Fruit fly (Drosophila melanogaster) whole organism, embryonic: Measurements from ENCODE around the gene AhcyL1.
A peak's percentile ranks its signal among the peaks of the same experiment; 100 is the strongest.

Source experiments
- Abd-B ChIP-seq: fragments of 200-800 bp; sonication (Bioruptor generic); optimal IDR thresholded peaks from 2 replicates; lab custom pipeline; 2018; ENCODE audit warnings: missing biosample characterization, mild to moderate bottlenecking, missing genetic modification characterization, moderate library complexity
- Awh ChIP-seq: fragments of 200-800 bp; sonication (Bioruptor generic); IDR thresholded peaks from 2 replicates; pipeline ENCODE4, ENCODE4 v1.3.6; 2022; ENCODE audit warnings: missing biosample characterization, missing genetic modification characterization
- CG10366 ChIP-seq: fragments of 200-800 bp; sonication (Bioruptor generic); IDR thresholded peaks from 2 replicates; pipeline ENCODE4 v1.3.6; 2022; ENCODE audit warnings: missing biosample characterization, missing genetic modification characterization
- CG10979 ChIP-seq: fragments of 200-800 bp; sonication (Bioruptor generic); optimal IDR thresholded peaks from 2 replicates; lab custom pipeline; 2018; ENCODE audit warnings: missing biosample characterization, mild to moderate bottlenecking, missing genetic modification characterization, moderate library complexity
- CG11247 ChIP-seq: fragments of 200-800 bp; sonication (Bioruptor generic); IDR thresholded peaks from 2 replicates; pipeline ENCODE4 v1.3.6; 2022; ENCODE audit warnings: missing biosample characterization, missing genetic modification characterization
- CG11560 ChIP-seq: fragments of 200-800 bp; sonication (Bioruptor generic); IDR thresholded peaks from 3 replicates; pipeline ENCODE4 v1.3.6; 2022; ENCODE audit warnings: missing biosample characterization, missing genetic modification characterization
- CG13123 ChIP-seq: fragments of 200-800 bp; sonication (Bioruptor generic); optimal IDR thresholded peaks from 2 replicates; lab custom pipeline; 2016; ENCODE audit warnings: missing biosample characterization, missing genetic modification characterization
- CG15269 ChIP-seq: fragments of 200-800 bp; sonication (Bioruptor generic); optimal IDR thresholded peaks from 2 replicates; lab custom pipeline; 2018; ENCODE audit warnings: missing biosample characterization, mild to moderate bottlenecking, missing genetic modification characterization, moderate library complexity
- CG1529 ChIP-seq: fragments of 200-800 bp; sonication (Bioruptor generic); optimal IDR thresholded peaks from 3 replicates; lab custom pipeline; 2018; ENCODE audit warnings: missing biosample characterization, missing genetic modification characterization
- CG1647 ChIP-seq: fragments of 200-800 bp; sonication (Bioruptor generic); optimal IDR thresholded peaks from 3 replicates; lab custom pipeline; 2016; ENCODE audit warnings: missing biosample characterization, missing genetic modification characterization
- CG16779 ChIP-seq: fragments of 200-800 bp; sonication (Bioruptor generic); IDR thresholded peaks from 2 replicates; pipeline ENCODE4 v1.3.6; 2022; ENCODE audit warnings: missing biosample characterization, missing genetic modification characterization
- CG17328 ChIP-seq: fragments of 200-800 bp; sonication (Bioruptor generic); IDR thresholded peaks from 2 replicates; pipeline ENCODE4 v1.3.6; 2022; ENCODE audit warnings: missing biosample characterization, missing genetic modification characterization
- CG1792 ChIP-seq: fragments of 200-800 bp; sonication (Bioruptor generic); optimal IDR thresholded peaks from 2 replicates; lab custom pipeline; 2016; ENCODE audit warnings: missing biosample characterization, missing genetic modification characterization
- CG18764 ChIP-seq: fragments of 200-800 bp; sonication (Bioruptor generic); optimal IDR thresholded peaks from 3 replicates; lab custom pipeline; 2016; ENCODE audit warnings: missing biosample characterization, missing genetic modification characterization
- CG2202 ChIP-seq: fragments of 200-800 bp; sonication (Bioruptor generic); optimal IDR thresholded peaks from 2 replicates; lab custom pipeline; 2018; ENCODE audit warnings: missing biosample characterization, mild to moderate bottlenecking, missing genetic modification characterization
- CG4282 ChIP-seq: fragments of 200-800 bp; sonication (Bioruptor generic); optimal IDR thresholded peaks from 2 replicates; lab custom pipeline; 2016; ENCODE audit warnings: missing biosample characterization, missing genetic modification characterization
- CG4404 ChIP-seq: fragments of 200-800 bp; sonication (Bioruptor generic); IDR thresholded peaks from 2 replicates; pipeline ENCODE4 v1.3.6; 2022; ENCODE audit warnings: missing biosample characterization, missing genetic modification characterization
- CG6175 ChIP-seq: fragments of 200-800 bp; sonication (Bioruptor generic); IDR thresholded peaks from 3 replicates; pipeline ENCODE4 v1.3.6; 2022; ENCODE audit warnings: missing biosample characterization, missing genetic modification characterization
- CG6683 ChIP-seq: fragments of 200-800 bp; sonication (Bioruptor generic); optimal IDR thresholded peaks from 2 replicates; lab custom pipeline; 2017; ENCODE audit warnings: missing biosample characterization, mild to moderate bottlenecking, missing genetic modification characterization, missing genetic modification reagents
- CG7839 ChIP-seq: fragments of 200-800 bp; sonication (Bioruptor generic); optimal IDR thresholded peaks from 3 replicates; lab custom pipeline; 2018; ENCODE audit warnings: missing biosample characterization, mild to moderate bottlenecking, missing genetic modification characterization, moderate library complexity
- Deaf1 ChIP-seq: fragments of 200-800 bp; optimal IDR thresholded peaks from 3 replicates; lab custom pipeline; 2019; ENCODE audit warnings: missing biosample characterization, mild to moderate bottlenecking, missing genetic modification characterization, moderate library complexity
- Dek ChIP-seq: fragments of 200-800 bp; sonication (Bioruptor generic); optimal IDR thresholded peaks from 3 replicates; lab custom pipeline; 2019; ENCODE audit warnings: missing biosample characterization, mild to moderate bottlenecking, missing genetic modification characterization, moderate library complexity
- Dfd ChIP-seq, 2 experiments: fragments of >200 bp; optimal IDR thresholded peaks; 2 replicates each; lab custom pipeline; 2017; ENCODE audit warnings: missing biosample characterization in 2 of 2, missing genetic modification characterization in 2 of 2
- Doc3 ChIP-seq: fragments of 200-800 bp; sonication (Bioruptor generic); IDR thresholded peaks from 3 replicates; pipeline ENCODE4 v1.3.6; 2022; ENCODE audit warnings: missing biosample characterization, missing genetic modification characterization; ENCODE audit not compliant: partially characterized antibody
- Hand ChIP-seq: fragments of 200-800 bp; sonication (Bioruptor generic); optimal IDR thresholded peaks from 2 replicates; lab custom pipeline; 2017; ENCODE audit warnings: mild to moderate bottlenecking, missing biosample characterization, missing genetic modification reagents, missing genetic modification characterization
- MTF-1 ChIP-seq: fragments of 200-800 bp; sonication (Bioruptor generic); optimal IDR thresholded peaks from 2 replicates; lab custom pipeline; 2018; ENCODE audit warnings: missing biosample characterization, mild to moderate bottlenecking, missing genetic modification characterization, borderline replicate concordance
- Med ChIP-seq: fragments of 200-800 bp; sonication (Bioruptor generic); peaks from one replicate; lab custom pipeline; 2016; ENCODE audit warnings: missing biosample characterization, missing genetic modification characterization, mild to moderate bottlenecking, inconsistent platforms, moderate library complexity
- Meics ChIP-seq: fragments of 200-800 bp; sonication (Bioruptor generic); optimal IDR thresholded peaks from 2 replicates; lab custom pipeline; 2017; ENCODE audit warnings: missing biosample characterization, mild to moderate bottlenecking, missing genetic modification characterization
- Myb ChIP-seq: fragments of 200-800 bp; sonication (Bioruptor generic); optimal IDR thresholded peaks from 2 replicates; lab custom pipeline; 2016; ENCODE audit warnings: missing biosample characterization, missing genetic modification characterization
- NC2α ChIP-seq: fragments of 200-800 bp; sonication (Bioruptor generic); optimal IDR thresholded peaks from 2 replicates; lab custom pipeline; 2016; ENCODE audit warnings: missing biosample characterization, missing genetic modification characterization
- Tbp ChIP-seq: fragments of >200 bp; optimal IDR thresholded peaks from 2 replicates; lab custom pipeline; 2018; ENCODE audit warnings: missing biosample characterization, missing genetic modification characterization
- ato ChIP-seq: fragments of 200-800 bp; sonication (Bioruptor generic); IDR thresholded peaks from 2 replicates; pipeline ENCODE4 v1.3.6; 2022; ENCODE audit warnings: missing biosample characterization, missing genetic modification characterization; ENCODE audit not compliant: partially characterized antibody
- cas ChIP-seq: fragments of 200-800 bp; sonication (Bioruptor generic); IDR thresholded peaks from 2 replicates; pipeline ENCODE4 v1.3.6; 2022; ENCODE audit warnings: missing biosample characterization, missing genetic modification characterization
- chn ChIP-seq: fragments of 200-800 bp; sonication (Bioruptor generic); optimal IDR thresholded peaks from 2 replicates; lab custom pipeline; 2016; ENCODE audit warnings: missing biosample characterization, missing genetic modification characterization
- corto ChIP-seq: fragments of 200-800 bp; sonication (Bioruptor generic); optimal IDR thresholded peaks from 2 replicates; lab custom pipeline; 2016; ENCODE audit warnings: missing biosample characterization, mild to moderate bottlenecking, missing genetic modification characterization, moderate library complexity
- danr ChIP-seq: fragments of 200-800 bp; sonication (Bioruptor generic); IDR thresholded peaks from 2 replicates; pipeline ENCODE4 v1.3.6; 2022; ENCODE audit warnings: missing biosample characterization, missing genetic modification characterization
- ems ChIP-seq: fragments of 200-800 bp; sonication (Bioruptor generic); optimal IDR thresholded peaks from 3 replicates; lab custom pipeline; 2016; ENCODE audit warnings: missing biosample characterization, missing genetic modification characterization
- eve ChIP-seq, 2 experiments: fragments of >200 bp; optimal IDR thresholded peaks; 2 replicates each; lab custom pipeline; 2017; ENCODE audit warnings: missing biosample characterization in 2 of 2, missing genetic modification characterization in 2 of 2
- fd3F ChIP-seq: fragments of 200-800 bp; sonication (Bioruptor generic); optimal IDR thresholded peaks from 2 replicates; lab custom pipeline; 2018; ENCODE audit warnings: missing biosample characterization, mild to moderate bottlenecking, missing genetic modification characterization, moderate library complexity
- fd96Cb ChIP-seq: fragments of 200-800 bp; sonication (Bioruptor generic); optimal IDR thresholded peaks from 2 replicates; lab custom pipeline; 2018; ENCODE audit warnings: missing biosample characterization, mild to moderate bottlenecking, missing genetic modification characterization, moderate library complexity
- grau ChIP-seq: fragments of 200-800 bp; optimal IDR thresholded peaks from 3 replicates; lab custom pipeline; 2019; ENCODE audit warnings: missing biosample characterization, mild to moderate bottlenecking, missing genetic modification characterization, moderate library complexity
- hth ChIP-seq: fragments of >200 bp; optimal IDR thresholded peaks from 2 replicates; lab custom pipeline; 2017; ENCODE audit warnings: inconsistent platforms
- inv ChIP-seq: fragments of 200-800 bp; sonication (Bioruptor generic); IDR thresholded peaks from 2 replicates; pipeline ENCODE4 v1.3.6; 2022; ENCODE audit warnings: missing biosample characterization, missing genetic modification characterization; ENCODE audit not compliant: partially characterized antibody
- lmd ChIP-seq: fragments of 200-800 bp; sonication (Bioruptor generic); IDR thresholded peaks from 2 replicates; pipeline ENCODE4 v1.3.6; 2022; ENCODE audit warnings: missing biosample characterization, missing genetic modification characterization
- lola ChIP-seq, 3 experiments: fragments of >200 bp in 2 of 3; fragments of 200-800 bp in 1 of 3; sonication (Bioruptor generic) in 1 of 3; optimal IDR thresholded peaks; 2 replicates each; lab custom pipeline; 2017 to 2019; ENCODE audit warnings: missing biosample characterization in 3 of 3, missing genetic modification characterization in 3 of 3, mild to moderate bottlenecking in 1 of 3, moderate library complexity in 1 of 3
- phol ChIP-seq: fragments of 200-800 bp; sonication (Bioruptor generic); optimal IDR thresholded peaks from 3 replicates; lab custom pipeline; 2018; ENCODE audit warnings: missing biosample characterization, mild to moderate bottlenecking, missing genetic modification characterization, moderate library complexity
- run ChIP-seq: fragments of 200-800 bp; sonication (Bioruptor generic); optimal IDR thresholded peaks from 3 replicates; lab custom pipeline; 2018; ENCODE audit warnings: missing biosample characterization, mild to moderate bottlenecking, missing genetic modification characterization
- tgo ChIP-seq: fragments of 200-800 bp; sonication (Bioruptor generic); IDR thresholded peaks from 3 replicates; pipeline ENCODE4 v1.3.6; 2022; ENCODE audit warnings: missing biosample characterization, missing genetic modification characterization
- tin ChIP-seq: fragments of 200-800 bp; sonication (Bioruptor generic); optimal IDR thresholded peaks from 3 replicates; lab custom pipeline; 2016; ENCODE audit warnings: missing biosample characterization, missing genetic modification characterization
- tx ChIP-seq: fragments of 200-800 bp; sonication (Bioruptor generic); optimal IDR thresholded peaks from 2 replicates; lab custom pipeline; 2016; ENCODE audit warnings: missing biosample characterization, missing genetic modification characterization
- unpg ChIP-seq: fragments of 200-800 bp; sonication (Bioruptor generic); optimal IDR thresholded peaks from 3 replicates; lab custom pipeline; 2018; ENCODE audit warnings: missing biosample characterization, mild to moderate bottlenecking, missing genetic modification characterization, moderate library complexity

AhcyL1 gene

DNA sequence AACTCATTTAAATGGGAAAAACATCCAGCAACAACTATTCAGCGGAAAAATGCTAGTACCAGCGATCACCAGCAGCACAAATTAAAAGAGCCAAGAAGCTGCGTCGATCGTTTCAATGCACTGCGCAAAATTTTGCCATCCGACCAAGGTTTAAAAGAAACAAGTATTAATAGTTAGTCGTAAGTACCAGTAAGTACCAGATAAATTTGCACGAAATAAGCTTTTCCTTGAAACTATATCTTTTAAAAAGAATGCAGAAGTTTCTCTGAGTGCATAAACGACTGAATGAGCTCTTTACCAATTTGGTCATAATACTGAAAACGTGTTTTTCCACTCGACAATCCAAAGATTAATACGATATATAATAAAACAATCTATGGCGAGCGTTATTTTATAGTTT is 38.9 kb downstream of the AhcyL1 start (continued):
- TF ChIP-seq ems (GFP tag; lab: Kevin White, UChicago) (peak; percentile 67), tx (GFP tag; lab: Kevin White, UChicago) (peak; percentile 71), CG13123 (GFP tag; lab: Kevin White, UChicago) (no peak), CG10366 (GFP tag; lab: Robert Waterston, UW) (peak; percentile 73), Dek (peak; percentile 43), eve (GFP tag; optimal IDR thresholded peaks at IDR 0.05; lab: Kevin White, UChicago) (peak in 1 of 2 experiments; percentile 66), lmd (GFP tag; lab: Robert Waterston, UW) (peak; percentile 81), Awh (GFP tag; lab: Robert Waterston, UW) (peak; percentile 71; the same call in 1 of the 2 replicates), phol (peak; percentile 68), corto (GFP tag; lab: Kevin White, UChicago) (no peak), CG11560 (tag; lab: Robert Waterston, UW) (0 out of 3 replicates have a peak, but pooled peaks have one; percentile 57), Med (peak; percentile 98), grau (tag; lab: Kevin White, UChicago) (peak; percentile 74), danr (peak; percentile 54; the same call in 1 of the 2 replicates), Tbp (no peak), fd3F (GFP tag; lab: Kevin White, UChicago) (peak; percentile 69), CG1647 (peak; percentile 74), tgo (GFP tag; lab: Robert Waterston, UW) (peak; percentile 72), Meics (GFP tag; lab: Kevin White, UChicago) (peak; percentile 70), CG1529 (GFP tag; lab: Kevin White, UChicago) (no peak), CG2202 (tag; lab: Kevin White, UChicago) (no peak), fd96Cb (peak; percentile 60), CG18764 (GFP tag; lab: Kevin White, UChicago) (peak; percentile 33), CG15269 (tag; lab: Kevin White, UChicago) (peak; percentile 77), CG10979 (tag; lab: Kevin White, UChicago) (peak; percentile 56), NC2α (GFP tag; lab: Kevin White, UChicago) (no peak), Hand (GFP tag; lab: Kevin White, UChicago) (no peak), CG6683 (GFP tag; lab: Kevin White, UChicago) (peak; percentile 17), cas (GFP tag; lab: Robert Waterston, UW) (0 out of 2 replicates have a peak, but pooled peaks have one; percentile 25), Myb (GFP tag; lab: Kevin White, UChicago) (peak; percentile 32), MTF-1 (GFP tag; lab: Kevin White, UChicago) (no peak), tin (GFP tag; lab: Kevin White, UChicago) (peak; percentile 62), CG4282 (GFP tag; lab: Kevin White, UChicago) (peak; percentile 3), CG6175 (GFP tag; lab: Robert Waterston, UW) (peak; percentile 37; the same call in 1 of the 3 replicates), Dfd (GFP tag; optimal IDR thresholded peaks at IDR 0.05; lab: Kevin White, UChicago) (no peak), Abd-B (GFP tag; lab: Kevin White, UChicago) (peak; percentile 79), Doc3 (no peak), chn (peak; percentile 51), ato (no peak), CG4404 (peak; percentile 43; the same call in 1 of the 2 replicates), run (no peak), hth (no peak), lola (GFP tag; optimal IDR thresholded peaks at IDR 0.05; lab: Kevin White, UChicago) (no peak), inv (GFP tag; lab: Robert Waterston, UW) (no peak), CG17328 (GFP tag; lab: Robert Waterston, UW) (peak; percentile 71), Deaf1 (tag; lab: Kevin White, UChicago) (peak; percentile 36), CG11247 (GFP tag; lab: Robert Waterston, UW) (peak; percentile 67), CG1792 (GFP tag; lab: Kevin White, UChicago) (peak; percentile 31), CG7839 (tag; lab: Kevin White, UChicago) (peak; percentile 73), CG16779 (GFP tag; lab: Robert Waterston, UW) (no peak), unpg (peak; percentile 80)
